Fruit fly (Drosophila melanogaster) whole organism, embryonic: Measurements from ENCODE around the gene Cpr65Av.

Experiments
- ATbp ChIP-seq: fragments of 200-800 bp; sonication (Bioruptor generic); optimal IDR thresholded peaks from 2 replicates; lab custom pipeline; 2017; ENCODE audit warnings: missing biosample characterization, mild to moderate bottlenecking, missing genetic modification characterization, missing genetic modification reagents
- CG10321 ChIP-seq: fragments of 200-800 bp; sonication (Bioruptor generic); IDR thresholded peaks from 2 replicates; pipeline ENCODE4 v1.3.6; 2022; ENCODE audit warnings: missing biosample characterization, missing genetic modification characterization
- CG10462 ChIP-seq: fragments of 200-800 bp; sonication (Bioruptor generic); optimal IDR thresholded peaks from 2 replicates; lab custom pipeline; 2016; ENCODE audit warnings: missing biosample characterization, missing genetic modification characterization
- CG2129 ChIP-seq: fragments of 200-800 bp; sonication (Bioruptor generic); IDR thresholded peaks from 2 replicates; pipeline ENCODE4 v1.3.6; 2022; ENCODE audit warnings: missing biosample characterization, missing genetic modification characterization; ENCODE audit not compliant: partially characterized antibody
- CG32772 ChIP-seq: fragments of 200-800 bp; sonication (Bioruptor generic); IDR thresholded peaks from 2 replicates; pipeline ENCODE4 v1.3.6; 2022; ENCODE audit warnings: missing biosample characterization, missing genetic modification characterization
- CkIIα-i1 ChIP-seq: fragments of 200-800 bp; sonication (Bioruptor generic); IDR thresholded peaks from 2 replicates; pipeline ENCODE4 v1.3.6; 2022; ENCODE audit warnings: missing biosample characterization, missing genetic modification characterization
- Lpt ChIP-seq: fragments of >200 bp; optimal IDR thresholded peaks from 2 replicates; lab custom pipeline; 2018; ENCODE audit warnings: missing biosample characterization, missing genetic modification characterization
- fd96Cb ChIP-seq: fragments of 200-800 bp; sonication (Bioruptor generic); optimal IDR thresholded peaks from 2 replicates; lab custom pipeline; 2018; ENCODE audit warnings: missing biosample characterization, mild to moderate bottlenecking, missing genetic modification characterization, moderate library complexity

DNA sequence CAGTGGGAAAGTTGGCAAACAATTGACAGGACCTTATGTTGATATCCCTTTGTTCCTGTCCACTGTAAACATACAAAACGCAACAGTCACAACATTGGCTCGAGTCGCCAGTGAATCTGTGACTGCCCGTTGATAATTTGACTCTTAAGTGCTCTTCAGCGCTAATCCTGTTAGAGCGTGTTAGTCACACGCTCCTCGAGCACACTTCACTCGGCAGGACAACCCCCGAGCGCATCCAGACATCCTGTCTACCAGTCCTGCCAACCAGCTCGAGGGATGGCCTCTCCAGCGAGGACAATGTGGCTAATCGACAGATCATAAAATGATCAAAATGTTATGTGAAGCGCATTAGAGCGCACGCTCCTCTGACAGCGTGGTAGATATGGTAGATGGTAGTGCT is 35.2 kb downstream of the Cpr65Av start:
- TF ChIP-seq CG32772 (GFP tag; lab: Robert Waterston, UW) (no peak), Lpt (GFP tag; lab: Kevin White, UChicago) (no peak), CkIIα-i1 (GFP tag; lab: Robert Waterston, UW) (no peak), CG2129 (GFP tag; lab: Robert Waterston, UW) (no peak), fd96Cb (tag; lab: Kevin White, UChicago) (no peak), CG10321 (GFP tag; lab: Robert Waterston, UW) (no peak), CG10462 (no peak), ATbp (GFP tag; lab: Kevin White, UChicago) (no peak)
